Worm (Caenorhabditis elegans) whole organism, L2 larva: Measurements from ENCODE around the gene T04C12.1.
A peak's percentile ranks its signal among the peaks of the same experiment; 100 is the strongest.

Source experiments
- C34F6.9 ChIP-seq: fragments of 150-350 bp; optimal IDR thresholded peaks from 2 replicates; lab custom pipeline; 2014; ENCODE audit warnings: missing biosample characterization, missing genetic modification characterization
- F13H6.1 ChIP-seq: sonication (generic microtip); optimal IDR thresholded peaks from 2 replicates; lab custom pipeline; 2016; ENCODE audit warnings: missing genetic modification characterization, missing compliant biosample characterization
- R02D3.7 ChIP-seq: fragments of 150-350 bp; optimal IDR thresholded peaks from 2 replicates; lab custom pipeline; 2014; ENCODE audit warnings: missing biosample characterization, missing genetic modification characterization
- Y55F3AM.14 ChIP-seq: fragments of 200-800 bp; sonication (Bioruptor generic); optimal IDR thresholded peaks from 2 replicates; lab custom pipeline; 2018; ENCODE audit warnings: mild to moderate bottlenecking, missing genetic modification characterization, missing compliant biosample characterization
- ZK546.5 ChIP-seq: sonication (generic microtip); optimal IDR thresholded peaks from 2 replicates; lab custom pipeline; 2017; ENCODE audit warnings: missing biosample characterization, missing genetic modification characterization
- alr-1 ChIP-seq: fragments of 150-350 bp; optimal IDR thresholded peaks from 2 replicates; lab custom pipeline; 2014; ENCODE audit warnings: missing biosample characterization, missing genetic modification characterization
- aly-2 ChIP-seq: fragments of 150-350 bp; optimal IDR thresholded peaks from 2 replicates; lab custom pipeline; 2014; ENCODE audit warnings: missing biosample characterization, missing genetic modification characterization
- ama-1 ChIP-seq: fragments of 150-350 bp; optimal IDR thresholded peaks from 2 replicates; lab custom pipeline; 2018; ENCODE audit warnings: inconsistent platforms
- blmp-1 ChIP-seq: sonication (generic microtip); optimal IDR thresholded peaks from 2 replicates; lab custom pipeline; 2017; ENCODE audit warnings: missing genetic modification characterization, mild to moderate bottlenecking, missing compliant biosample characterization, antibody characterized with exemption, moderate library complexity; ENCODE audit not compliant: insufficient read depth
- ceh-16 ChIP-seq: fragments of 150-350 bp; optimal IDR thresholded peaks from 2 replicates; lab custom pipeline; 2014; ENCODE audit warnings: missing biosample characterization, missing genetic modification characterization
- ceh-82 ChIP-seq: fragments of 150-350 bp; optimal IDR thresholded peaks from 2 replicates; lab custom pipeline; 2014; ENCODE audit warnings: missing biosample characterization, missing genetic modification characterization
- crh-2 ChIP-seq: sonication (generic microtip); optimal IDR thresholded peaks from 2 replicates; lab custom pipeline; 2017; ENCODE audit warnings: missing biosample characterization, missing genetic modification characterization
- dmd-4 ChIP-seq: sonication (generic microtip); optimal IDR thresholded peaks from 2 replicates; lab custom pipeline; 2017; ENCODE audit warnings: missing biosample characterization, missing genetic modification characterization
- egl-27 ChIP-seq: sonication (generic microtip); optimal IDR thresholded peaks from 3 replicates; lab custom pipeline; 2017; ENCODE audit warnings: missing biosample characterization, missing genetic modification reagents, missing genetic modification characterization
- elt-1 ChIP-seq: fragments of 150-350 bp; optimal IDR thresholded peaks from 2 replicates; lab custom pipeline; 2014; ENCODE audit warnings: missing biosample characterization, missing genetic modification characterization
- elt-3 ChIP-seq: sonication (generic microtip); optimal IDR thresholded peaks from 2 replicates; lab custom pipeline; 2017; ENCODE audit warnings: missing biosample characterization, missing genetic modification characterization
- fos-1 ChIP-seq: fragments of 150-350 bp; optimal IDR thresholded peaks from 2 replicates; lab custom pipeline; 2014; ENCODE audit warnings: missing biosample characterization, missing genetic modification characterization
- gmeb-1 ChIP-seq: fragments of 150-350 bp; optimal IDR thresholded peaks from 2 replicates; lab custom pipeline; 2014; ENCODE audit warnings: missing biosample characterization, missing genetic modification characterization
- lin-11 ChIP-seq: fragments of 150-350 bp; sonication (generic microtip); optimal IDR thresholded peaks from 2 replicates; lab custom pipeline; 2014; ENCODE audit warnings: missing biosample characterization, missing genetic modification characterization, inconsistent platforms, mixed read lengths
- lin-13 ChIP-seq: fragments of 150-350 bp; optimal IDR thresholded peaks from 2 replicates; lab custom pipeline; 2014; ENCODE audit warnings: missing biosample characterization, missing genetic modification reagents, missing genetic modification characterization
- lin-39 ChIP-seq: fragments of 150-350 bp; optimal IDR thresholded peaks from 2 replicates; lab custom pipeline; 2014; ENCODE audit warnings: missing biosample characterization, missing genetic modification reagents, missing genetic modification characterization
- lsy-2 ChIP-seq, 2 experiments: fragments of 150-350 bp in 1 of 2; sonication (generic microtip) in 1 of 2; optimal IDR thresholded peaks; 2 replicates each; lab custom pipeline; 2014 to 2017; ENCODE audit warnings: missing biosample characterization in 2 of 2, missing genetic modification characterization in 2 of 2
- mab-5 ChIP-seq: fragments of 150-350 bp; optimal IDR thresholded peaks from 2 replicates; lab custom pipeline; 2014; ENCODE audit warnings: missing biosample characterization, missing genetic modification characterization
- mbf-1 ChIP-seq: sonication (generic microtip); optimal IDR thresholded peaks from 2 replicates; lab custom pipeline; 2017; ENCODE audit warnings: missing biosample characterization, missing genetic modification characterization
- mdl-1 ChIP-seq, 2 experiments: fragments of 150-350 bp in 1 of 2; sonication (generic microtip) in 1 of 2; optimal IDR thresholded peaks; 2 replicates each; lab custom pipeline; 2017; ENCODE audit warnings: missing biosample characterization in 2 of 2, missing genetic modification characterization in 2 of 2
- nhr-10 ChIP-seq: sonication (generic microtip); optimal IDR thresholded peaks from 2 replicates; lab custom pipeline; 2017; ENCODE audit warnings: missing biosample characterization, missing genetic modification characterization
- nhr-11 ChIP-seq: fragments of 150-350 bp; optimal IDR thresholded peaks from 2 replicates; lab custom pipeline; 2014; ENCODE audit warnings: missing biosample characterization, missing genetic modification characterization
- nhr-12 ChIP-seq: fragments of 150-350 bp; optimal IDR thresholded peaks from 2 replicates; lab custom pipeline; 2014; ENCODE audit warnings: missing biosample characterization, missing genetic modification characterization
- nhr-129 ChIP-seq: fragments of 150-350 bp; optimal IDR thresholded peaks from 2 replicates; lab custom pipeline; 2014; ENCODE audit warnings: missing biosample characterization, missing genetic modification characterization
- nhr-21 ChIP-seq: fragments of 150-350 bp; optimal IDR thresholded peaks from 2 replicates; lab custom pipeline; 2014; ENCODE audit warnings: missing biosample characterization, missing genetic modification characterization
- nhr-23 ChIP-seq: fragments of 150-350 bp; optimal IDR thresholded peaks from 2 replicates; lab custom pipeline; 2014; ENCODE audit warnings: missing biosample characterization, missing genetic modification reagents, missing genetic modification characterization
- nhr-237 ChIP-seq: fragments of 150-350 bp; optimal IDR thresholded peaks from 2 replicates; lab custom pipeline; 2014; ENCODE audit warnings: missing biosample characterization, missing genetic modification characterization
- nhr-25 ChIP-seq: fragments of 150-350 bp; sonication (generic microtip); optimal IDR thresholded peaks from 3 replicates; lab custom pipeline; 2014; ENCODE audit warnings: missing biosample characterization, missing genetic modification characterization
- nhr-6 ChIP-seq: fragments of 150-350 bp; optimal IDR thresholded peaks from 2 replicates; lab custom pipeline; 2014; ENCODE audit warnings: missing biosample characterization, missing genetic modification characterization
- nhr-77 ChIP-seq: fragments of 150-350 bp; optimal IDR thresholded peaks from 2 replicates; lab custom pipeline; 2014; ENCODE audit warnings: missing biosample characterization, missing genetic modification characterization
- peb-1 ChIP-seq: fragments of 150-350 bp; optimal IDR thresholded peaks from 2 replicates; lab custom pipeline; 2014; ENCODE audit warnings: missing biosample characterization, missing genetic modification characterization
- sem-4 ChIP-seq: fragments of 150-350 bp; optimal IDR thresholded peaks from 2 replicates; lab custom pipeline; 2014; ENCODE audit warnings: missing biosample characterization, missing genetic modification reagents, missing genetic modification characterization
- skn-1 ChIP-seq: sonication (generic microtip); optimal IDR thresholded peaks from 2 replicates; lab custom pipeline; 2017; ENCODE audit warnings: missing biosample characterization, missing genetic modification characterization
- sma-3 ChIP-seq: sonication (generic microtip); optimal IDR thresholded peaks from 2 replicates; lab custom pipeline; 2016; ENCODE audit warnings: missing genetic modification reagents, missing genetic modification characterization, missing compliant biosample characterization
- sma-9 ChIP-seq, 2 experiments: fragments of 150-350 bp in 1 of 2; sonication (generic microtip) in 1 of 2; optimal IDR thresholded peaks; 2 replicates each; lab custom pipeline; 2014 to 2016; ENCODE audit warnings: missing genetic modification characterization in 2 of 2, mild to moderate bottlenecking in 1 of 2, missing biosample characterization in 1 of 2, missing compliant biosample characterization in 1 of 2, missing genetic modification reagents in 1 of 2, moderate library complexity in 1 of 2
- snpc-4 ChIP-seq: fragments of 150-350 bp; optimal IDR thresholded peaks from 2 replicates; lab custom pipeline; 2014; ENCODE audit warnings: missing biosample characterization, missing genetic modification characterization
- unc-39 ChIP-seq: fragments of 150-350 bp; optimal IDR thresholded peaks from 2 replicates; lab custom pipeline; 2014; ENCODE audit warnings: missing biosample characterization, missing genetic modification characterization
- unc-55 ChIP-seq: fragments of 150-350 bp; sonication (generic microtip); optimal IDR thresholded peaks from 3 replicates; lab custom pipeline; 2014; ENCODE audit warnings: missing biosample characterization, missing genetic modification reagents, missing genetic modification characterization
- unc-62 ChIP-seq: fragments of 150-350 bp; optimal IDR thresholded peaks from 2 replicates; lab custom pipeline; 2014; ENCODE audit warnings: missing biosample characterization, missing genetic modification reagents, missing genetic modification characterization
- zag-1 ChIP-seq: fragments of 150-350 bp; optimal IDR thresholded peaks from 2 replicates; lab custom pipeline; 2014; ENCODE audit warnings: missing biosample characterization, missing genetic modification characterization
- ztf-1 ChIP-seq: fragments of 200-800 bp; sonication (Bioruptor generic); conservative IDR thresholded peaks from 2 replicates; pipeline ENCODE4 v1.3.6; 2022; ENCODE audit warnings: missing genetic modification characterization, missing compliant biosample characterization
- ztf-11 ChIP-seq: sonication (generic microtip); optimal IDR thresholded peaks from 2 replicates; lab custom pipeline; 2017; ENCODE audit warnings: missing biosample characterization, missing genetic modification characterization
- ztf-4 ChIP-seq: fragments of 150-350 bp; optimal IDR thresholded peaks from 2 replicates; lab custom pipeline; 2014; ENCODE audit warnings: missing biosample characterization, missing genetic modification characterization

T04C12.1 gene

ce11 chrV:11078874-11079273 is 19.8 kb upstream of the T04C12.1 start:
- no peak for TF ChIP-seq gmeb-1
- TF ChIP-seq unc-55: peak; percentile 18

DNA sequence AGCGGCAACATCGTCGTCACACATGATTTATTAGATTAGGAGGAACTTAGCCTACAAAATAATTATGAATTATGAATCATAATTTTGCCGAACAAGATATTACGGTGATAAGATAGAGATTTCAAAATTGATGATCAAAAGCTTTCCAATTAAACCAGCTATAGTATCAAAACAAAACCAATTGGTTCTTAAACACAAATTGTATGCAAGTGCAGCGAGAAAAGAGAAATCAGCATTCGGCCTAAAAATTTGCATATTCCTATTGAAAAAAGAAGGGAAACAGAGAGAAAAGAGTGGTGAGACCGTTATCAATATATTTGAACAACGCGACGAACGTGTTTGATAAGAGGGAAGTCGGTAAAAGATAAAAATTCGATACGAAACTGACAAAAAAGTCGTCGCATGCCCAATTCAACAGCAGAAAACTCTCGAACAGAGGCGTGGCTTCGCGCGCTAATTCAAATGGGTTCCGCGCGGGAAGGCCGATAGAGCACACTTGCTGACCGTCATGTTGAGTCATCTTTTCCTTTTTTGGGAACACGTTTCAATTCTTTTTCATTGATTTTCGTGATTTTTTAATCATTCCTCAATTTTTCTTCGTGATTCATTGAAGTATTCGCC is 19.1 kb upstream of the T04C12.1 start, which contains the start of gene act-2:
act-2 (minus strand) TSS at position 51 of the 621 bp plus-strand sequence.
- peak; percentile 88 for TF ChIP-seq C34F6.9 (tag; lab: Kevin White, UChicago)
- no peak for TF ChIP-seq elt-3 (tag; lab: Kevin White, UChicago)
- peak; percentile 76 for TF ChIP-seq nhr-129 (tag; lab: Kevin White, UChicago)
- no peak for TF ChIP-seq mbf-1 (tag; lab: Kevin White, UChicago)
- no peak for TF ChIP-seq ceh-82 (tag; lab: Kevin White, UChicago)
- peak; percentile 86 for TF ChIP-seq crh-2 (tag; lab: Kevin White, UChicago)
- TF ChIP-seq zag-1 (tag; lab: Kevin White, UChicago): peak; percentile 15
- peak; percentile 74 for TF ChIP-seq lin-13
- peak; percentile 84 for TF ChIP-seq nhr-25 (tag; lab: Kevin White, UChicago)
- TF ChIP-seq nhr-23 (tag; lab: Kevin White, UChicago): no peak
- TF ChIP-seq nhr-237 (tag; lab: Kevin White, UChicago): no peak
- no peak for TF ChIP-seq elt-1 (tag; lab: Kevin White, UChicago)
- TF ChIP-seq nhr-12 (tag; lab: Kevin White, UChicago): no peak
- no peak for TF ChIP-seq unc-39
- no peak for TF ChIP-seq ZK546.5 (tag; lab: Kevin White, UChicago)
- peak; percentile 55 for TF ChIP-seq snpc-4 (tag; lab: Kevin White, UChicago)
- peak; percentile 97 for TF ChIP-seq fos-1 (tag; lab: Kevin White, UChicago)
- no peak for TF ChIP-seq egl-27 (tag; lab: Kevin White, UChicago)
- no peak for TF ChIP-seq nhr-11 (tag; lab: Kevin White, UChicago)
- TF ChIP-seq sma-3 (GFP tag; lab: Kevin White, UChicago): peak; percentile 87
- no peak for TF ChIP-seq ztf-1 (GFP tag; lab: Robert Waterston, UW)
- peak; percentile 44 for TF ChIP-seq F13H6.1
- no peak for TF ChIP-seq aly-2 (tag; lab: Kevin White, UChicago)
- TF ChIP-seq alr-1 (tag; lab: Kevin White, UChicago): no peak
- no peak for TF ChIP-seq mdl-1 (tag; optimal IDR thresholded peaks at IDR 0.05; lab: Kevin White, UChicago)
- peak; percentile 69 for TF ChIP-seq gmeb-1
- TF ChIP-seq nhr-21: peak; percentile 20
- TF ChIP-seq blmp-1 (tag; lab: Kevin White, UChicago): peak; percentile 57
- TF ChIP-seq lin-39: no peak
- TF ChIP-seq ama-1 (lab: Kevin White, UChicago): peak; percentile 40
- no peak for TF ChIP-seq skn-1 (tag; lab: Kevin White, UChicago)
- no peak for TF ChIP-seq nhr-77 (tag; lab: Kevin White, UChicago)
- TF ChIP-seq peb-1: no peak
- TF ChIP-seq R02D3.7 (tag; lab: Kevin White, UChicago): no peak
- no peak for TF ChIP-seq dmd-4 (tag; lab: Kevin White, UChicago)
- peak; percentile 86 for TF ChIP-seq unc-55
- TF ChIP-seq nhr-6 (tag; lab: Kevin White, UChicago): no peak
- no peak for TF ChIP-seq Y55F3AM.14 (GFP tag; lab: Kevin White, UChicago)
- peak; percentile 80 for TF ChIP-seq sem-4 (tag; lab: Kevin White, UChicago)
- TF ChIP-seq unc-62 (GFP tag; lab: Kevin White, UChicago): no peak
- peak; percentile 50 for TF ChIP-seq ztf-4 (tag; lab: Kevin White, UChicago)
- peak; percentile 64 for TF ChIP-seq ceh-16 (tag; lab: Kevin White, UChicago)
- TF ChIP-seq nhr-10 (tag; lab: Kevin White, UChicago): no peak
- TF ChIP-seq sma-9 (GFP tag; optimal IDR thresholded peaks at IDR 0.05; lab: Kevin White, UChicago): peak; percentile 8
- no peak for TF ChIP-seq sma-9 (tag; optimal IDR thresholded peaks at IDR 0.05; lab: Kevin White, UChicago)
- TF ChIP-seq ztf-11: no peak
- peak in 1 of 2 experiments; percentile 75 for TF ChIP-seq lsy-2 (tag; optimal IDR thresholded peaks at IDR 0.05; lab: Kevin White, UChicago)
- TF ChIP-seq lin-11 (tag; lab: Kevin White, UChicago): peak; percentile 76
- TF ChIP-seq mab-5: peak; percentile 21
- TF ChIP-seq, all 48 proteins: peak for 22
